Worm (Caenorhabditis elegans) whole organism, L4 larva: ENCODE results near the gene ZK177.9.

ENCODE experiments used
- ZK546.5 ChIP-seq, 2 experiments: sonication (generic microtip); optimal IDR thresholded peaks; 2 replicates each; lab custom pipeline; 2017; ENCODE audit warnings: missing biosample characterization in 2 of 2, missing genetic modification characterization in 2 of 2
- aha-1 ChIP-seq: fragments of 150-350 bp; peaks from one replicate; lab custom pipeline; 2014; ENCODE audit warnings: missing biosample characterization, missing genetic modification characterization
- ceh-20 ChIP-seq: fragments of 200-800 bp; sonication (Bioruptor generic); IDR thresholded peaks from 2 replicates; pipeline ENCODE4 v1.3.6; 2022; ENCODE audit warnings: missing genetic modification reagents, missing genetic modification characterization, missing compliant biosample characterization
- ces-1 ChIP-seq: fragments of 150-350 bp; sonication (generic microtip); optimal IDR thresholded peaks from 4 replicates; lab custom pipeline; 2014; ENCODE audit warnings: missing biosample characterization, missing genetic modification reagents, missing genetic modification characterization
- fos-1 ChIP-seq: fragments of 150-350 bp; optimal IDR thresholded peaks from 2 replicates; lab custom pipeline; 2014; ENCODE audit warnings: missing biosample characterization, missing genetic modification characterization
- lin-1 ChIP-seq: fragments of 200-800 bp; sonication (Bioruptor generic); IDR thresholded peaks from 2 replicates; pipeline ENCODE4 v1.3.6; 2022; ENCODE audit warnings: missing genetic modification reagents, missing genetic modification characterization, missing compliant biosample characterization
- mdl-1 ChIP-seq, 2 experiments: fragments of 150-350 bp in 1 of 2; sonication (generic microtip) in 1 of 2; optimal IDR thresholded peaks; 2 replicates each; lab custom pipeline; 2014 to 2017; ENCODE audit warnings: missing biosample characterization in 2 of 2, missing genetic modification characterization in 2 of 2
- nhr-11 ChIP-seq: fragments of 150-350 bp; optimal IDR thresholded peaks from 2 replicates; lab custom pipeline; 2014; ENCODE audit warnings: missing biosample characterization, missing genetic modification characterization
- nhr-111 ChIP-seq: fragments of 200-800 bp; sonication (Bioruptor generic); optimal IDR thresholded peaks from 2 replicates; lab custom pipeline; 2018; ENCODE audit warnings: mild to moderate bottlenecking, missing genetic modification characterization, missing compliant biosample characterization
- nhr-28 ChIP-seq: fragments of 150-350 bp; optimal IDR thresholded peaks from 2 replicates; lab custom pipeline; 2014; ENCODE audit warnings: missing biosample characterization, missing genetic modification characterization
- nhr-77 ChIP-seq: fragments of 150-350 bp; optimal IDR thresholded peaks from 2 replicates; lab custom pipeline; 2014; ENCODE audit warnings: missing biosample characterization, missing genetic modification characterization
- pha-4 ChIP-seq, 2 experiments: fragments of 150-350 bp in 1 of 2; fragments of 200-800 bp in 1 of 2; sonication (Bioruptor generic) in 1 of 2; IDR thresholded peaks in 1 of 2; optimal IDR thresholded peaks in 1 of 2; 2 replicates each; pipeline versions ENCODE4 v1.3.6 to Lab custom; 2014 to 2022; ENCODE audit warnings: missing genetic modification characterization in 2 of 2, missing genetic modification reagents in 2 of 2, missing biosample characterization in 1 of 2, missing compliant biosample characterization in 1 of 2
- snpc-1.2 ChIP-seq: fragments of 200-800 bp; sonication (Bioruptor generic); IDR thresholded peaks from 2 replicates; pipeline ENCODE4 v1.3.6; 2022; ENCODE audit warnings: missing genetic modification reagents, missing genetic modification characterization, missing compliant biosample characterization
- snpc-4 ChIP-seq: fragments of 150-350 bp; optimal IDR thresholded peaks from 2 replicates; lab custom pipeline; 2014; ENCODE audit warnings: missing biosample characterization, missing genetic modification characterization

- TF ChIP-seq lin-1 = no peak
- no peak for TF ChIP-seq ceh-20 (GFP tag; lab: Robert Waterston, UW)
- TF ChIP-seq nhr-111 (GFP tag; lab: Kevin White, UChicago) = no peak
- TF ChIP-seq ZK546.5 (tag; optimal IDR thresholded peaks at IDR 0.05; lab: Kevin White, UChicago) = no peak
- TF ChIP-seq nhr-28 (tag; lab: Kevin White, UChicago) = peak; percentile 76
- TF ChIP-seq ces-1 (GFP tag; lab: Kevin White, UChicago) = no peak
- TF ChIP-seq nhr-11 (tag; lab: Kevin White, UChicago) = no peak
- no peak for TF ChIP-seq snpc-4 (tag; lab: Kevin White, UChicago)
- TF ChIP-seq mdl-1 (tag; optimal IDR thresholded peaks at IDR 0.05; lab: Kevin White, UChicago) = no peak
- peak; percentile 76 for TF ChIP-seq nhr-77 (tag; lab: Kevin White, UChicago)
- no peak for TF ChIP-seq pha-4 (GFP tag; IDR thresholded peaks at IDR 0.05; lab: Robert Waterston, UW)
- TF ChIP-seq pha-4 (tag; optimal IDR thresholded peaks at IDR 0.05; lab: Kevin White, UChicago) = no peak
- TF ChIP-seq snpc-1.2 (GFP tag; lab: Robert Waterston, UW) = no peak
- no peak for TF ChIP-seq aha-1
- no peak for TF ChIP-seq fos-1 (tag; lab: Kevin White, UChicago)
Measured at ce11 chrII:5512473-5513097, 5.0 kb downstream of the ZK177.9 start.
